Worm (Caenorhabditis elegans) whole organism, L1 larva: ENCODE results near the gene srt-52.
A peak's percentile ranks its signal among the peaks of the same experiment; 100 is the strongest.

Experiments
- C04F5.9 ChIP-seq: sonication (generic microtip); optimal IDR thresholded peaks from 2 replicates; lab custom pipeline; 2016; ENCODE audit warnings: missing genetic modification characterization, missing compliant biosample characterization
- C16A3.4 ChIP-seq: fragments of 150-350 bp; optimal IDR thresholded peaks from 2 replicates; lab custom pipeline; 2014; ENCODE audit warnings: missing biosample characterization, missing genetic modification characterization
- C34B4.2 ChIP-seq: sonication (generic microtip); optimal IDR thresholded peaks from 2 replicates; lab custom pipeline; 2017; ENCODE audit warnings: mild to moderate bottlenecking, missing genetic modification characterization, missing compliant biosample characterization
- aha-1 ChIP-seq: fragments of 150-350 bp; optimal IDR thresholded peaks from 2 replicates; lab custom pipeline; 2014; ENCODE audit warnings: missing biosample characterization, missing genetic modification characterization
- blmp-1 ChIP-seq: fragments of 150-350 bp; optimal IDR thresholded peaks from 2 replicates; lab custom pipeline; 2014; ENCODE audit warnings: missing biosample characterization, missing genetic modification characterization
- ceh-8 ChIP-seq: fragments of 200-800 bp; sonication (Bioruptor generic); optimal IDR thresholded peaks from 2 replicates; lab custom pipeline; 2018; ENCODE audit warnings: mild to moderate bottlenecking, missing genetic modification characterization, moderate library complexity, missing compliant biosample characterization
- ceh-82 ChIP-seq, 3 experiments: fragments of 150-350 bp in 1 of 3; sonication (generic microtip) in 2 of 3; optimal IDR thresholded peaks; 2 replicates each; lab custom pipeline; 2014 to 2017; ENCODE audit warnings: missing biosample characterization in 3 of 3, missing genetic modification characterization in 3 of 3
- ces-1 ChIP-seq: fragments of 150-350 bp; optimal IDR thresholded peaks from 2 replicates; lab custom pipeline; 2014; ENCODE audit warnings: missing biosample characterization, missing genetic modification reagents, missing genetic modification characterization
- dpl-1 ChIP-seq, 3 experiments: fragments of 150-350 bp in 2 of 3; sonication (generic microtip) in 1 of 3; optimal IDR thresholded peaks; 2 replicates each; lab custom pipeline; 2014 to 2017; ENCODE audit warnings: missing biosample characterization in 3 of 3, missing genetic modification characterization in 3 of 3, missing genetic modification reagents in 3 of 3
- dsc-1 ChIP-seq: sonication (generic microtip); optimal IDR thresholded peaks from 2 replicates; lab custom pipeline; 2016; ENCODE audit warnings: mild to moderate bottlenecking, missing genetic modification characterization, missing compliant biosample characterization
- efl-1 ChIP-seq, 4 experiments: fragments of 150-350 bp; optimal IDR thresholded peaks in 3 of 4; peaks in 1 of 4; 1 replicate in 1 of 4; 2 replicates in 3 of 4; lab custom pipeline; 2014; ENCODE audit warnings: missing biosample characterization in 2 of 4, missing genetic modification characterization in 2 of 4, missing genetic modification reagents in 2 of 4
- efl-3 ChIP-seq: fragments of 200-800 bp; sonication (Bioruptor generic); optimal IDR thresholded peaks from 2 replicates; lab custom pipeline; 2018; ENCODE audit warnings: mild to moderate bottlenecking, missing genetic modification characterization, missing compliant biosample characterization
- elt-2 ChIP-seq: sonication (generic microtip); optimal IDR thresholded peaks from 2 replicates; lab custom pipeline; 2016; ENCODE audit warnings: missing genetic modification characterization, mild to moderate bottlenecking, inconsistent platforms, missing compliant biosample characterization, missing genetic modification reagents
- elt-3 ChIP-seq, 6 experiments: fragments of 150-350 bp in 1 of 6; sonication (generic microtip); optimal IDR thresholded peaks; 2 replicates each; lab custom pipeline; 2017 to 2018; ENCODE audit warnings: missing biosample characterization in 6 of 6, missing genetic modification characterization in 6 of 6, inconsistent platforms in 1 of 6
- ets-5 ChIP-seq: fragments of 200-800 bp; sonication (Bioruptor generic); IDR thresholded peaks from 2 replicates; pipeline ENCODE4 v1.3.6; 2022; ENCODE audit warnings: missing genetic modification characterization, missing compliant biosample characterization
- fkh-4 ChIP-seq: sonication (generic microtip); optimal IDR thresholded peaks from 2 replicates; lab custom pipeline; 2016; ENCODE audit warnings: missing compliant biosample characterization, missing genetic modification characterization, borderline replicate concordance
- fkh-8 ChIP-seq: sonication (generic microtip); optimal IDR thresholded peaks from 2 replicates; lab custom pipeline; 2016; ENCODE audit warnings: mild to moderate bottlenecking, missing genetic modification characterization, missing compliant biosample characterization
- hlh-4 ChIP-seq: sonication (generic microtip); optimal IDR thresholded peaks from 2 replicates; lab custom pipeline; 2016; ENCODE audit warnings: mild to moderate bottlenecking, missing genetic modification characterization, missing compliant biosample characterization
- hpl-2 ChIP-seq: fragments of 150-350 bp; optimal IDR thresholded peaks from 2 replicates; lab custom pipeline; 2014; ENCODE audit warnings: missing biosample characterization, missing genetic modification reagents, missing genetic modification characterization
- jun-1 ChIP-seq: fragments of 150-350 bp; optimal IDR thresholded peaks from 2 replicates; lab custom pipeline; 2014; ENCODE audit warnings: missing biosample characterization, missing genetic modification reagents, missing genetic modification characterization
- lin-14 ChIP-seq: fragments of 200-800 bp; sonication (Bioruptor generic); optimal IDR thresholded peaks from 2 replicates; lab custom pipeline; 2018; ENCODE audit warnings: mild to moderate bottlenecking, missing genetic modification characterization, moderate library complexity, missing compliant biosample characterization
- lin-35 ChIP-seq, 2 experiments: fragments of 150-350 bp; optimal IDR thresholded peaks; 2 replicates each; lab custom pipeline; 2014; ENCODE audit warnings: missing biosample characterization in 2 of 2, missing genetic modification characterization in 2 of 2, missing genetic modification reagents in 2 of 2
- lsy-2 ChIP-seq, 2 experiments: fragments of 150-350 bp; optimal IDR thresholded peaks; 2 replicates each; lab custom pipeline; 2014; ENCODE audit warnings: missing biosample characterization in 2 of 2, missing genetic modification characterization in 2 of 2
- mdl-1 ChIP-seq, 2 experiments: fragments of 150-350 bp; optimal IDR thresholded peaks; 2 replicates each; lab custom pipeline; 2014 to 2017; ENCODE audit warnings: missing biosample characterization in 2 of 2, missing genetic modification characterization in 2 of 2, inconsistent platforms in 1 of 2
- mep-1 ChIP-seq: fragments of 150-350 bp; optimal IDR thresholded peaks from 2 replicates; lab custom pipeline; 2014; ENCODE audit warnings: missing biosample characterization, missing genetic modification characterization
- nhr-12 ChIP-seq: sonication (generic microtip); optimal IDR thresholded peaks from 2 replicates; lab custom pipeline; 2017; ENCODE audit warnings: missing biosample characterization, missing genetic modification characterization
- nhr-19 ChIP-seq: fragments of 200-800 bp; sonication (Bioruptor generic); conservative IDR thresholded peaks from 2 replicates; pipeline ENCODE4 v1.3.6; 2022; ENCODE audit warnings: missing genetic modification characterization, missing compliant biosample characterization
- nhr-20 ChIP-seq: sonication (generic microtip); optimal IDR thresholded peaks from 2 replicates; lab custom pipeline; 2016; ENCODE audit warnings: mild to moderate bottlenecking, missing genetic modification characterization, missing compliant biosample characterization
- nhr-237 ChIP-seq: fragments of 150-350 bp; optimal IDR thresholded peaks from 2 replicates; lab custom pipeline; 2014; ENCODE audit warnings: missing biosample characterization, missing genetic modification characterization
- nhr-47 ChIP-seq: sonication (generic microtip); optimal IDR thresholded peaks from 2 replicates; lab custom pipeline; 2016; ENCODE audit warnings: mild to moderate bottlenecking, missing genetic modification characterization, moderate library complexity, missing compliant biosample characterization
- nhr-84 ChIP-seq: sonication (generic microtip); optimal IDR thresholded peaks from 2 replicates; lab custom pipeline; 2017; ENCODE audit warnings: missing biosample characterization, missing genetic modification characterization
- nhr-85 ChIP-seq: sonication (generic microtip); peaks from one replicate; lab custom pipeline; 2016; ENCODE audit warnings: missing genetic modification characterization, inconsistent platforms, missing compliant biosample characterization
- nhr-90 ChIP-seq: sonication (generic microtip); optimal IDR thresholded peaks from 2 replicates; lab custom pipeline; 2016; ENCODE audit warnings: mild to moderate bottlenecking, missing genetic modification characterization, missing compliant biosample characterization; ENCODE audit not compliant: poor library complexity
- snu-23 ChIP-seq: sonication (generic microtip); optimal IDR thresholded peaks from 2 replicates; lab custom pipeline; 2016; ENCODE audit warnings: missing genetic modification characterization, missing compliant biosample characterization
- sup-37 ChIP-seq: fragments of 200-800 bp; sonication (Bioruptor generic); optimal IDR thresholded peaks from 2 replicates; lab custom pipeline; 2018; ENCODE audit warnings: mild to moderate bottlenecking, missing genetic modification characterization, missing compliant biosample characterization
- swsn-7 ChIP-seq: sonication (generic microtip); optimal IDR thresholded peaks from 2 replicates; lab custom pipeline; 2016; ENCODE audit warnings: missing genetic modification characterization, missing compliant biosample characterization
- tbx-2 ChIP-seq: sonication (generic microtip); optimal IDR thresholded peaks from 2 replicates; lab custom pipeline; 2016; ENCODE audit warnings: missing genetic modification characterization, missing compliant biosample characterization
- unc-130 ChIP-seq: fragments of 150-350 bp; optimal IDR thresholded peaks from 2 replicates; lab custom pipeline; 2017; ENCODE audit warnings: missing biosample characterization, missing genetic modification characterization, inconsistent platforms
- unc-62 ChIP-seq: fragments of 150-350 bp; optimal IDR thresholded peaks from 2 replicates; lab custom pipeline; 2014; ENCODE audit warnings: missing biosample characterization, missing genetic modification reagents, missing genetic modification characterization
- xbp-1 ChIP-seq: sonication (generic microtip); optimal IDR thresholded peaks from 2 replicates; lab custom pipeline; 2016; ENCODE audit warnings: missing genetic modification characterization, missing compliant biosample characterization
- zag-1 ChIP-seq: fragments of 150-350 bp; optimal IDR thresholded peaks from 2 replicates; lab custom pipeline; 2014; ENCODE audit warnings: missing biosample characterization, missing genetic modification characterization
- zip-4 ChIP-seq: fragments of 200-800 bp; sonication (Bioruptor generic); optimal IDR thresholded peaks from 2 replicates; lab custom pipeline; 2018; ENCODE audit warnings: mild to moderate bottlenecking, missing genetic modification characterization, moderate library complexity, missing compliant biosample characterization
- ztf-11 ChIP-seq, 2 experiments: sonication (generic microtip); optimal IDR thresholded peaks; 2 replicates each; lab custom pipeline; 2016 to 2017; ENCODE audit warnings: missing genetic modification characterization in 2 of 2, missing biosample characterization in 1 of 2, missing compliant biosample characterization in 1 of 2

The srt-52 gene

ce11 chrV:66506-66905 lies 10.7 kb upstream of the srt-52 start:
- TF ChIP-seq elt-3 (tag; optimal IDR thresholded peaks at IDR 0.05; lab: Kevin White, UChicago) (no peak), zag-1 (tag; lab: Kevin White, UChicago) (no peak), C16A3.4 (tag; lab: Kevin White, UChicago) (no peak), ces-1 (GFP tag; lab: Kevin White, UChicago) (no peak), lsy-2 (tag; optimal IDR thresholded peaks at IDR 0.05; lab: Kevin White, UChicago) (no peak), fkh-4 (tag; lab: Kevin White, UChicago) (no peak), ceh-82 (tag; optimal IDR thresholded peaks at IDR 0.05; lab: Kevin White, UChicago) (no peak), efl-3 (GFP tag; lab: Kevin White, UChicago) (no peak), ztf-11 (tag; optimal IDR thresholded peaks at IDR 0.05; lab: Kevin White, UChicago) (no peak), jun-1 (tag; lab: Kevin White, UChicago) (no peak), blmp-1 (tag; lab: Kevin White, UChicago) (no peak), dsc-1 (tag; lab: Kevin White, UChicago) (no peak), nhr-12 (tag; lab: Kevin White, UChicago) (no peak)

DNA sequence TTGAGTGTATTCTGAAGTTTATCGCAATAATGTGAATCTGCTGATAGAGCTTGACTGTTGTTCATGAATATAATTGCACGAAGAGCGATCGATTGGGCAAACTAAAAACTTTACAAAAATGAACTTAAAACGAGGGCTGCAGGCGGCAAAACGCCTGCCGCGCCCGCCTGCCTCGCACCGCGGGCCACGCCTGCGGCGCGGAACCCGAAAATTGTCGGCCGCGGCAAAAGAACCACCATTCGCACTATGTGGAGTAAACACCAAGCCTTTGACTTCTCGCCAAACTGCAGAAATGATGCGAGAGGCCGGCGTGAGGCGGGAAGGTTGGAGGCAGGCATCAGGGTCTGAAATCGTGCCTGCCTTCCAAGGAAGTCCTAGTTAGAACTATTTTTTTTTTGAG lies 8.0 kb upstream of the srt-52 start:
- 0 out of 2 replicates have a peak, but pooled peaks have one; percentile 9 for TF ChIP-seq ets-5
- TF ChIP-seq efl-3 (GFP tag; lab: Kevin White, UChicago) = no peak

ce11 chrV:58971-59370 lies 3.1 kb upstream of the srt-52 start, which contains the start of gene cyp-29A3:
TSS of gene cyp-29A3 (plus strand) at chrV:59239.
- TF ChIP-seq elt-3 (tag; optimal IDR thresholded peaks at IDR 0.05; lab: Kevin White, UChicago) (peak in 2 of 6 experiments; percentile 12 to 17), fkh-8 (tag; lab: Kevin White, UChicago) (no peak), hpl-2 (GFP tag; lab: Kevin White, UChicago) (no peak), hlh-4 (tag; lab: Kevin White, UChicago) (no peak), sup-37 (GFP tag; lab: Kevin White, UChicago) (no peak), C04F5.9 (tag; lab: Kevin White, UChicago) (no peak), nhr-85 (tag; lab: Kevin White, UChicago) (peak; percentile 25), lin-14 (GFP tag; lab: Kevin White, UChicago) (no peak), efl-1 (optimal IDR thresholded peaks at IDR 0.05; lab: Kevin White, UChicago) (no peak), efl-1 (GFP tag; optimal IDR thresholded peaks at IDR 0.05 in 1 of 2; lab: Kevin White, UChicago) (peak in 1 of 2 experiments; percentile 47)

ce11 chrV:53286-53685 lies 2.6 kb downstream of the srt-52 start:
- peak; percentile 53 for TF ChIP-seq nhr-20 (tag; lab: Kevin White, UChicago)
- TF ChIP-seq lin-35 (GFP tag; optimal IDR thresholded peaks at IDR 0.05; lab: Kevin White, UChicago) = peak in 1 of 2 experiments; percentile 67
- TF ChIP-seq efl-1 (optimal IDR thresholded peaks at IDR 0.05; lab: Kevin White, UChicago) = peak; percentile 28 to 37
- TF ChIP-seq efl-1 (GFP tag; optimal IDR thresholded peaks at IDR 0.05 in 1 of 2; lab: Kevin White, UChicago) = peak; percentile 33 to 95
- no peak for TF ChIP-seq nhr-237 (tag; lab: Kevin White, UChicago)
- peak; percentile 6 for TF ChIP-seq xbp-1
- peak; percentile 49 for TF ChIP-seq nhr-19 (GFP tag; lab: Robert Waterston, UW)
- TF ChIP-seq ceh-82 (tag; optimal IDR thresholded peaks at IDR 0.05; lab: Kevin White, UChicago) = peak in 1 of 3 experiments; percentile 7
- TF ChIP-seq mep-1 = peak; percentile 49
- peak; percentile 60 for TF ChIP-seq nhr-90
- no peak for TF ChIP-seq sup-37 (GFP tag; lab: Kevin White, UChicago)
- TF ChIP-seq tbx-2 = peak; percentile 10
- TF ChIP-seq aha-1 (tag; lab: Kevin White, UChicago) = no peak
- peak in 1 of 2 experiments; percentile 68 for TF ChIP-seq mdl-1 (tag; optimal IDR thresholded peaks at IDR 0.05; lab: Kevin White, UChicago)
- no peak for TF ChIP-seq unc-62
- TF ChIP-seq lin-14 (GFP tag; lab: Kevin White, UChicago) = no peak
- TF ChIP-seq dpl-1 (GFP tag; optimal IDR thresholded peaks at IDR 0.05; lab: Kevin White, UChicago) = peak in 2 of 3 experiments; percentile 14 to 44
- TF ChIP-seq C16A3.4 (tag; lab: Kevin White, UChicago) = peak; percentile 14
- peak; percentile 46 for TF ChIP-seq dsc-1 (tag; lab: Kevin White, UChicago)
- TF ChIP-seq efl-3 (GFP tag; lab: Kevin White, UChicago) = peak; percentile 20
- TF ChIP-seq ceh-8 (GFP tag; lab: Kevin White, UChicago) = peak; percentile 15
- peak; percentile 25 for TF ChIP-seq blmp-1 (tag; lab: Kevin White, UChicago)
- no peak for TF ChIP-seq nhr-84 (tag; lab: Kevin White, UChicago)
- TF ChIP-seq elt-3 (tag; optimal IDR thresholded peaks at IDR 0.05; lab: Kevin White, UChicago) = peak in 1 of 6 experiments; percentile 47
- TF ChIP-seq unc-130 (tag; lab: Kevin White, UChicago) = peak; percentile 21
- TF ChIP-seq C04F5.9 (tag; lab: Kevin White, UChicago) = no peak
- peak; percentile 13 for TF ChIP-seq swsn-7 (tag; lab: Kevin White, UChicago)
- TF ChIP-seq elt-2 (tag; lab: Kevin White, UChicago) = peak; percentile 35
- TF ChIP-seq zip-4 = peak; percentile 2
- TF ChIP-seq nhr-47 = peak; percentile 61
- TF ChIP-seq C34B4.2 = no peak
- peak; percentile 39 for TF ChIP-seq snu-23 (GFP tag; lab: Kevin White, UChicago)
